Worm (Caenorhabditis elegans): ENCODE results near the gene T22C8.4.

Gene T22C8.4

DNA sequence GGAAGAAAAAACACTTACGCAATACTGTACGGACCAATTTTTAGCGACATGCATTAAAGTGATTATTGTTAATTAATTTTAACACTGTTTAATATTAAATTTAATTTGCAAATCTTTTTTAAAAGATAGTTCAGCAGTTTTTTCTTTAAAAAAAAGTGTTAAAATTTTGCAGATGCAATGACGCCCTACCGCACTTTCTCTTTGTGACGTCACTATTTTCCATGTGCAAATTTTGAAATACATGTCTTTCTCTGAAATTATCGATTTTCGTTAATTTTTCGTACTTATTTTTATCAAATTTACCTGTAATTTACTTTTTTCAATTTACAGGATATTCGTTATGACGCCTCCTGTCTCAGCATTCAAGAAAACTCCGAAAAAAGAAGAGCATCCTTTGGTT, 38.2 kb upstream of the T22C8.4 start, which contains the start of the genes piga-1 and eif-2Bepsilon:
Gene piga-1 (minus strand): TSS at position 174 of the 400 bp plus-strand sequence.
Gene eif-2Bepsilon (plus strand): TSS at position 331 of the 400 bp plus-strand sequence.
- TF ChIP-seq D1046.2 (GFP tag; IDR thresholded peaks at IDR 0.05) (no peak), rbr-2 (tag; optimal IDR thresholded peaks at IDR 0.05) (peak; percentile 16), lin-13 (GFP tag; optimal IDR thresholded peaks at IDR 0.05) (no peak), spr-1 (tag; optimal IDR thresholded peaks at IDR 0.05) (no peak), egl-27 (tag; optimal IDR thresholded peaks at IDR 0.05) (no peak), saeg-2 (GFP tag; IDR thresholded peaks at IDR 0.05) (no peak), zfp-2 (tag; optimal IDR thresholded peaks at IDR 0.05) (no peak), lin-29 (GFP tag; IDR thresholded peaks at IDR 0.05) (no peak), Y105C5A.15 (GFP tag; IDR thresholded peaks at IDR 0.05) (no peak), dve-1 (tag; optimal IDR thresholded peaks at IDR 0.05; ENCODE audit: insufficient read depth) (peak; percentile 22), madf-5 (GFP tag; IDR thresholded peaks at IDR 0.05) (no peak), unc-39 (tag; optimal IDR thresholded peaks at IDR 0.05) (no peak), nhr-77 (tag; optimal IDR thresholded peaks at IDR 0.05) (peak; percentile 16), mxl-2 (GFP tag; conservative IDR thresholded peaks at IDR 0.05) (no peak), aly-2 (tag; optimal IDR thresholded peaks at IDR 0.05) (no peak), unc-62 (GFP tag; optimal IDR thresholded peaks at IDR 0.05 in 1 of 2) (no peak), unc-62 (tag; optimal IDR thresholded peaks at IDR 0.05) (no peak), dpl-1 (GFP tag; optimal IDR thresholded peaks at IDR 0.05) (peak; percentile 49), lin-38 (GFP tag; IDR thresholded peaks at IDR 0.05) (peak; percentile 90), nhr-76 (tag; optimal IDR thresholded peaks at IDR 0.05) (no peak), mdl-1 (tag; optimal IDR thresholded peaks at IDR 0.05) (peak in 1 of 2 experiments; percentile 75), hif-1 (tag; optimal IDR thresholded peaks at IDR 0.05) (peak in 1 of 2 experiments; percentile 3), ceh-82 (tag; optimal IDR thresholded peaks at IDR 0.05) (no peak), mxl-3 (GFP tag; optimal IDR thresholded peaks at IDR 0.05) (peak; percentile 24), mes-2 (tag; optimal IDR thresholded peaks at IDR 0.05; ENCODE audit: poor library complexity, severe bottlenecking) (peak; percentile 53)

DNA sequence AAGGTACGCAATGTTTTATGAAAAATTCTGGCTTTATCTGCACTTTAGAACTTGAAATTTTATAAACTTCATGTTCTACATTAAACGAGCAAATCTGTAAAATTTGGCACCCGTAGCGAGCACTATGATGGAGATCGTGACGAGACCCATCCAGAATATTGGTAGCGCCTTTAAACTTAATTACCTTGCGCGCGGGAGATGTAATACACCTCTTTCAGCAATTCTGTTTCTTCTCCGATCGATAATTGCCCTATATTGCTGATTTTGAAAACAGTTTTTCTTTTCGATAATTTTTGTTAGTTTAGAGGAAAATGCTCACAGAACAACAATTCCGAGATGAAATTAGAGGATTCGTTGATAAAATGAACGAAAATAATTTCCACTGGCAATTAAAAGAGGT, 35.5 kb upstream of the T22C8.4 start, which contains the start of gene atg-10:
Gene atg-10 (plus strand): TSS at position 301 of the 400 bp plus-strand sequence.
- TF ChIP-seq unc-62 (GFP tag; optimal IDR thresholded peaks at IDR 0.05 in 1 of 2) (peak in 1 of 2 experiments; percentile 5), unc-62 (tag; optimal IDR thresholded peaks at IDR 0.05) (no peak), snpc-4 (tag; optimal IDR thresholded peaks at IDR 0.05) (no peak), ama-1 (optimal IDR thresholded peaks at IDR 0.05) (peak; percentile 43)

DNA sequence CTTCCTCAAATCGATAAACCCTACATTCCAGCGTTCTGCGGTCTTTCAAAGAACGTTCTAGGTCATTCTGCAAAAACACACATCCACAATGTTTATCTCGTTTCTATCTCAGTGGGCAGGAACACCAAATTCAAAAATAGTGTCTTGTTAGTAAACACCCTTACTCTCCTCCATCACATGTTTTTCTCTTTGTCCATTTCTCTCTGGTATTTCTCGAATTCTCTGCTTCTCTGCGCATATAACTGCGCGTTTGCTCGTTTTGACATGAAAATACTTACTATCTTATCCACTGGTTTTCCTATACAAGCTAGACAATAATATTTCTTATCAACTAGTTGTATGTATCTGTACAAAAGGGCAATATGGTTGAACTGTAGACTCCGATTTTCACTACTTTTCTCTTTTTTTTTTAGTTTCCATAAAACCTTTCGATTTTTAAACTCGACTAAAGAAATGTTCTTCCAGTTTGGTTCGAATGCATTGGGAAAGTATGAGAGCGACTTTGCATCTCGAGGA, 27.4 kb upstream of the T22C8.4 start, which contains the start of gene pyr-1:
Gene pyr-1 (plus strand): TSS at position 466 of the 516 bp plus-strand sequence.
- TF ChIP-seq nhr-28 (tag; optimal IDR thresholded peaks at IDR 0.05) (peak; percentile 81), unc-62 (GFP tag; optimal IDR thresholded peaks at IDR 0.05 in 1 of 2) (peak in 1 of 2 experiments; percentile 55), unc-62 (tag; optimal IDR thresholded peaks at IDR 0.05) (no peak), mdl-1 (tag; optimal IDR thresholded peaks at IDR 0.05) (peak in 1 of 2 experiments; percentile 64), zip-2 (tag; optimal IDR thresholded peaks at IDR 0.05) (no peak), mes-2 (tag; optimal IDR thresholded peaks at IDR 0.05; ENCODE audit: poor library complexity, severe bottlenecking) (peak; percentile 23), daf-16 (GFP tag; optimal IDR thresholded peaks at IDR 0.05) (peak in 1 of 2 experiments; percentile 90), daf-16 (tag; optimal IDR thresholded peaks at IDR 0.05) (peak; percentile 93), dve-1 (tag; optimal IDR thresholded peaks at IDR 0.05; ENCODE audit: insufficient read depth) (peak; percentile 18), hlh-30 (tag; optimal IDR thresholded peaks at IDR 0.05; ENCODE audit: insufficient read depth) (peak; percentile 72), lin-13 (GFP tag; optimal IDR thresholded peaks at IDR 0.05) (no peak), aha-1 (tag) (peak; percentile 4)

DNA sequence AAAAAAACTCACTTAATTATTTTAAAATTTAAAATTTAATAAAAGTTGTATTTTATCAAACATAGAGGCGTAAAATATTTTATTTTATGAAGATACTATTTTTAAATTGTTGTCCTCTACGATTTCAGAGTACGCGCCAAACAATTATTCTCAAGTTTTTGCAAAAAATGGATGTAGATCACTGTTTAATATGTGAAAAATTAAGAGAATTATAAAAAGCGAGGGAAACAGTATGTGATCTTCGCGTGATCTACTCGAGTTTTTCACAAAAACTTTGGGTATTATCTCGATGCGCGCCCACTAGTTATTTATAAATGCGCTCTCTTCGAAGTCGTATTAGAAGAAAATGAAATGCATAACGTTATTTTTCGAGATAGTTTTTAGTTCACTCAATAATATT, 25.5 kb upstream of the T22C8.4 start:
- TF ChIP-seq skn-1 (tag; optimal IDR thresholded peaks at IDR 0.05) (no peak), pha-4 (GFP tag; IDR thresholded peaks at IDR 0.05) (no peak), pha-4 (tag; optimal IDR thresholded peaks at IDR 0.05) (no peak), Y5F2A.4 (GFP tag; optimal IDR thresholded peaks at IDR 0.05) (no peak), dmd-8 (GFP tag; IDR thresholded peaks at IDR 0.05) (no peak), pqm-1 (tag; optimal IDR thresholded peaks at IDR 0.05) (no peak), sdz-12 (GFP tag; optimal IDR thresholded peaks at IDR 0.05) (no peak), Y105C5A.15 (GFP tag; IDR thresholded peaks at IDR 0.05) (no peak), ceh-82 (tag; optimal IDR thresholded peaks at IDR 0.05) (no peak), lir-3 (tag; optimal IDR thresholded peaks at IDR 0.05) (no peak), lsy-2 (tag; optimal IDR thresholded peaks at IDR 0.05) (no peak)

Measured in whole organism, L4 larva.